Worm (Caenorhabditis elegans) whole organism, young adult: Measurements from ENCODE around the gene F28F8.7.
"Not testable (repeated sequence)": the region's sequence is repeated elsewhere in the genome, so short reads cannot be mapped to it uniquely, and the experiment has no call there.

Experiments used
- B0019.2 ChIP-seq: fragments of 200-800 bp; sonication (Bioruptor generic); conservative IDR thresholded peaks from 2 replicates; pipeline ENCODE4 v1.3.6; 2022; ENCODE audit warnings: missing genetic modification reagents, missing genetic modification characterization, missing compliant biosample characterization
- B0035.1 ChIP-seq: sonication (generic microtip); optimal IDR thresholded peaks from 2 replicates; lab custom pipeline; 2016; ENCODE audit warnings: missing genetic modification characterization, mild to moderate bottlenecking, missing compliant biosample characterization, missing genotype, missing genetic modification reagents
- C17E4.6 ChIP-seq: fragments of 200-800 bp; sonication (Bioruptor generic); IDR thresholded peaks from 2 replicates; pipeline ENCODE4 v1.3.6; 2022; ENCODE audit warnings: missing genetic modification reagents, missing genetic modification characterization, missing compliant biosample characterization
- D2030.7 ChIP-seq: fragments of 200-800 bp; sonication (Bioruptor generic); IDR thresholded peaks from 2 replicates; pipeline ENCODE4 v1.3.6; 2022; ENCODE audit warnings: missing genetic modification reagents, missing genetic modification characterization, missing compliant biosample characterization
- F10E7.11 ChIP-seq: sonication (generic microtip); optimal IDR thresholded peaks from 2 replicates; lab custom pipeline; 2017; ENCODE audit warnings: mild to moderate bottlenecking, missing genetic modification characterization, moderate library complexity, missing compliant biosample characterization
- F39B2.1 ChIP-seq: fragments of 200-800 bp; sonication (Bioruptor generic); IDR thresholded peaks from 2 replicates; pipeline ENCODE4 v1.3.6; 2022; ENCODE audit warnings: missing genetic modification reagents, missing genetic modification characterization, missing compliant biosample characterization
- F55B11.4 ChIP-seq: sonication (generic microtip); optimal IDR thresholded peaks from 2 replicates; lab custom pipeline; 2016; ENCODE audit warnings: missing compliant biosample characterization, missing genetic modification characterization, borderline replicate concordance; ENCODE audit not compliant: insufficient read depth
- F57C9.4 ChIP-seq: sonication (generic microtip); optimal IDR thresholded peaks from 2 replicates; lab custom pipeline; 2017; ENCODE audit warnings: mild to moderate bottlenecking, missing genetic modification characterization, missing compliant biosample characterization
- K12H6.12 ChIP-seq: fragments of 200-800 bp; sonication (Bioruptor generic); optimal IDR thresholded peaks from 2 replicates; lab custom pipeline; 2018; ENCODE audit warnings: mild to moderate bottlenecking, missing genetic modification characterization, missing compliant biosample characterization
- T07F8.4 ChIP-seq: sonication (generic microtip); optimal IDR thresholded peaks from 2 replicates; lab custom pipeline; 2016; ENCODE audit warnings: mild to moderate bottlenecking, missing genetic modification characterization, moderate library complexity, missing compliant biosample characterization
- Y53G8AR.9 ChIP-seq: fragments of 200-800 bp; sonication (Bioruptor generic); conservative IDR thresholded peaks from 2 replicates; pipeline ENCODE4 v1.3.6; 2022; ENCODE audit warnings: missing genetic modification reagents, missing genetic modification characterization, missing compliant biosample characterization
- Y56A3A.18 ChIP-seq: fragments of 200-800 bp; sonication (Bioruptor generic); IDR thresholded peaks from 2 replicates; pipeline ENCODE4 v1.3.6; 2022; ENCODE audit warnings: missing genetic modification reagents, missing genetic modification characterization, missing compliant biosample characterization
- akir-1 ChIP-seq: fragments of 200-800 bp; sonication (Bioruptor generic); optimal IDR thresholded peaks from 2 replicates; lab custom pipeline; 2018; ENCODE audit warnings: mild to moderate bottlenecking, missing genetic modification characterization, moderate library complexity, missing compliant biosample characterization
- athp-1 ChIP-seq: sonication (generic microtip); optimal IDR thresholded peaks from 2 replicates; lab custom pipeline; 2017; ENCODE audit warnings: mild to moderate bottlenecking, missing genetic modification characterization, missing compliant biosample characterization
- attf-3 ChIP-seq: fragments of 200-800 bp; sonication (Bioruptor generic); conservative IDR thresholded peaks from 2 replicates; pipeline ENCODE4 v1.3.6; 2022; ENCODE audit warnings: missing genetic modification reagents, missing genetic modification characterization, missing compliant biosample characterization
- bed-1 ChIP-seq: fragments of 200-800 bp; sonication (Bioruptor generic); IDR thresholded peaks from 2 replicates; pipeline ENCODE4 v1.3.6; 2022; ENCODE audit warnings: missing genetic modification reagents, missing genetic modification characterization, missing compliant biosample characterization
- ceh-58 ChIP-seq: fragments of 200-800 bp; sonication (Bioruptor generic); IDR thresholded peaks from 2 replicates; pipeline ENCODE4 v1.3.6; 2022; ENCODE audit warnings: missing genetic modification characterization, missing compliant biosample characterization
- ceh-91 ChIP-seq: fragments of 200-800 bp; sonication (Bioruptor generic); IDR thresholded peaks from 2 replicates; pipeline ENCODE4 v1.3.6; 2022; ENCODE audit warnings: missing genetic modification reagents, missing genetic modification characterization, missing compliant biosample characterization
- die-1 ChIP-seq: sonication (generic microtip); optimal IDR thresholded peaks from 2 replicates; lab custom pipeline; 2016; ENCODE audit warnings: missing genotype, mild to moderate bottlenecking, missing genetic modification characterization, missing compliant biosample characterization
- dpff-1 ChIP-seq: sonication (generic microtip); optimal IDR thresholded peaks from 2 replicates; lab custom pipeline; 2017; ENCODE audit warnings: mild to moderate bottlenecking, missing genetic modification characterization, missing compliant biosample characterization
- dpl-1 ChIP-seq: fragments of 150-350 bp; optimal IDR thresholded peaks from 2 replicates; lab custom pipeline; 2014; ENCODE audit warnings: missing biosample characterization, missing genetic modification reagents, missing genetic modification characterization
- egrh-3 ChIP-seq: fragments of 200-800 bp; sonication (Bioruptor generic); IDR thresholded peaks from 2 replicates; pipeline ENCODE4 v1.3.6; 2022; ENCODE audit warnings: missing genetic modification reagents, missing genetic modification characterization, missing compliant biosample characterization
- him-1 ChIP-seq: sonication (generic microtip); optimal IDR thresholded peaks from 2 replicates; lab custom pipeline; 2016; ENCODE audit warnings: missing genotype, missing genetic modification reagents, missing genetic modification characterization, missing compliant biosample characterization
- hrde-1 ChIP-seq: sonication (generic microtip); optimal IDR thresholded peaks from 2 replicates; lab custom pipeline; 2016; ENCODE audit warnings: missing genetic modification characterization, mild to moderate bottlenecking, missing compliant biosample characterization, moderate library complexity, missing genotype, missing genetic modification reagents, borderline replicate concordance
- lag-1 ChIP-seq: fragments of 200-800 bp; sonication (Bioruptor generic); IDR thresholded peaks from 2 replicates; pipeline ENCODE4 v1.3.6; 2022; ENCODE audit warnings: missing genetic modification reagents, missing genetic modification characterization, missing compliant biosample characterization
- madf-3 ChIP-seq: fragments of 200-800 bp; sonication (Bioruptor generic); IDR thresholded peaks from 2 replicates; pipeline ENCODE4 v1.3.6; 2022; ENCODE audit warnings: missing genetic modification reagents, missing genetic modification characterization, missing compliant biosample characterization
- madf-8 ChIP-seq: fragments of 200-800 bp; sonication (Bioruptor generic); conservative IDR thresholded peaks from 2 replicates; pipeline ENCODE4 v1.3.6; 2022; ENCODE audit warnings: missing genetic modification reagents, missing genetic modification characterization, missing compliant biosample characterization
- nfyb-1 ChIP-seq: fragments of 200-800 bp; sonication (Bioruptor generic); IDR thresholded peaks from 2 replicates; pipeline ENCODE4 v1.3.6; 2022; ENCODE audit warnings: missing genetic modification reagents, missing genetic modification characterization, missing compliant biosample characterization
- nhr-80 ChIP-seq: sonication (generic microtip); optimal IDR thresholded peaks from 2 replicates; lab custom pipeline; 2016; ENCODE audit warnings: missing genetic modification characterization, missing compliant biosample characterization
- pha-4 ChIP-seq: fragments of 150-350 bp; sonication (generic microtip); optimal IDR thresholded peaks from 2 replicates; lab custom pipeline; 2014; ENCODE audit warnings: missing biosample characterization, missing genetic modification reagents, missing genetic modification characterization
- rcor-1 ChIP-seq: fragments of 200-800 bp; sonication (Bioruptor generic); IDR thresholded peaks from 2 replicates; pipeline ENCODE4 v1.3.6; 2022; ENCODE audit warnings: missing genetic modification reagents, missing genetic modification characterization, missing compliant biosample characterization
- somi-1 ChIP-seq: fragments of 200-800 bp; sonication (Bioruptor generic); optimal IDR thresholded peaks from 2 replicates; lab custom pipeline; 2018; ENCODE audit warnings: mild to moderate bottlenecking, missing genetic modification characterization, missing compliant biosample characterization
- tbp1 ChIP-seq: fragments of 200-800 bp; sonication (Bioruptor generic); optimal IDR thresholded peaks from 2 replicates; lab custom pipeline; 2018; ENCODE audit warnings: mild to moderate bottlenecking, missing genetic modification characterization, missing compliant biosample characterization
- unc-62 ChIP-seq: fragments of 150-350 bp; optimal IDR thresholded peaks from 2 replicates; lab custom pipeline; 2014; ENCODE audit warnings: missing biosample characterization, missing genetic modification reagents, missing genetic modification characterization
- ztf-18 ChIP-seq: sonication (generic microtip); optimal IDR thresholded peaks from 2 replicates; lab custom pipeline; 2016; ENCODE audit warnings: missing genotype, mild to moderate bottlenecking, missing genetic modification characterization, missing compliant biosample characterization

The F28F8.7 gene

ce11 chrV:15605045-15605444, 14.6 kb upstream of the F28F8.7 start, which contains the start of gene fbxa-154:
Gene fbxa-154, minus strand, starts transcription at chrV:15605145.
- no peak for TF ChIP-seq nfyb-1 (GFP tag; lab: Robert Waterston, UW)
- TF ChIP-seq T07F8.4 (tag; lab: Kevin White, UChicago), result no peak
- no peak for TF ChIP-seq ztf-18 (tag; lab: Kevin White, UChicago)
- no peak for TF ChIP-seq dpl-1
- TF ChIP-seq him-1 (tag; lab: Kevin White, UChicago), result no peak
- no peak for TF ChIP-seq bed-1 (GFP tag; lab: Robert Waterston, UW)
- no peak for TF ChIP-seq dpff-1 (tag; lab: Kevin White, UChicago)
- TF ChIP-seq C17E4.6 (GFP tag; lab: Robert Waterston, UW), result no peak
- TF ChIP-seq, all 124 proteins: peak for 0

ce11 chrV:15602253-15602652, 11.8 kb upstream of the F28F8.7 start, which contains the start of gene fbxa-152:
Gene fbxa-152, minus strand, starts transcription at chrV:15602353.
- no peak for TF ChIP-seq F39B2.1 (GFP tag; lab: Robert Waterston, UW)
- no peak for TF ChIP-seq him-1 (tag; lab: Kevin White, UChicago)
- no peak for TF ChIP-seq B0035.1 (tag; lab: Kevin White, UChicago)
- TF ChIP-seq pha-4, result no peak
- no peak for TF ChIP-seq athp-1 (tag; lab: Kevin White, UChicago)
- TF ChIP-seq K12H6.12 (tag; lab: Kevin White, UChicago), result no peak
- no peak for TF ChIP-seq F57C9.4 (tag; lab: Kevin White, UChicago)
- TF ChIP-seq nhr-80 (tag; lab: Kevin White, UChicago), result no peak
- TF ChIP-seq F55B11.4 (tag; lab: Kevin White, UChicago), result no peak
- TF ChIP-seq die-1 (tag; lab: Kevin White, UChicago), result no peak
- TF ChIP-seq lag-1 (GFP tag; lab: Robert Waterston, UW), result no peak
- TF ChIP-seq ceh-58, result no peak
- no peak for TF ChIP-seq F10E7.11 (tag; lab: Kevin White, UChicago)
- TF ChIP-seq madf-3 (GFP tag; lab: Robert Waterston, UW), result no peak
- no peak for TF ChIP-seq rcor-1 (GFP tag; lab: Robert Waterston, UW)
- no peak for TF ChIP-seq somi-1 (GFP tag; lab: Kevin White, UChicago)
- no peak for TF ChIP-seq tbp1 (GFP tag; lab: Kevin White, UChicago)
- no peak for TF ChIP-seq ceh-91
- no peak for TF ChIP-seq unc-62 (GFP tag; lab: Kevin White, UChicago)
- TF ChIP-seq hrde-1 (tag; lab: Kevin White, UChicago), result no peak

ce11 chrV:15599762-15600161, 9.3 kb upstream of the F28F8.7 start, which contains the start of gene B0391.14:
Gene B0391.14, minus strand, starts transcription at chrV:15599862.
- not testable (repeated sequence) for TF ChIP-seq akir-1; K12H6.12 (tag; lab: Kevin White, UChicago); ceh-91

ce11 chrV:15594573-15594972, 4.2 kb upstream of the F28F8.7 start, which contains the start of gene fbxa-139:
Gene fbxa-139, minus strand, starts transcription at chrV:15594673.
- TF ChIP-seq egrh-3 (GFP tag; lab: Robert Waterston, UW), result no peak
- TF ChIP-seq madf-8 (GFP tag; lab: Robert Waterston, UW), result no peak
- TF ChIP-seq Y56A3A.18 (GFP tag; lab: Robert Waterston, UW), result no peak
- TF ChIP-seq D2030.7 (GFP tag; lab: Robert Waterston, UW), result no peak
- no peak for TF ChIP-seq Y53G8AR.9
- no peak for TF ChIP-seq K12H6.12 (tag; lab: Kevin White, UChicago)
- TF ChIP-seq attf-3, result no peak
- no peak for TF ChIP-seq B0019.2 (GFP tag; lab: Robert Waterston, UW)
